Worm (Caenorhabditis elegans) whole organism, L2 larva: ENCODE results near the gene C01G10.9.

Source experiments
- ceh-82 ChIP-seq: fragments of 150-350 bp; optimal IDR thresholded peaks from 2 replicates; lab custom pipeline; 2014; ENCODE audit warnings: missing biosample characterization, missing genetic modification characterization
- elt-3 ChIP-seq: sonication (generic microtip); optimal IDR thresholded peaks from 2 replicates; lab custom pipeline; 2017; ENCODE audit warnings: missing biosample characterization, missing genetic modification characterization
- snpc-4 ChIP-seq: fragments of 150-350 bp; optimal IDR thresholded peaks from 2 replicates; lab custom pipeline; 2014; ENCODE audit warnings: missing biosample characterization, missing genetic modification characterization
- unc-39 ChIP-seq: fragments of 150-350 bp; optimal IDR thresholded peaks from 2 replicates; lab custom pipeline; 2014; ENCODE audit warnings: missing biosample characterization, missing genetic modification characterization
- unc-62 ChIP-seq: fragments of 150-350 bp; optimal IDR thresholded peaks from 2 replicates; lab custom pipeline; 2014; ENCODE audit warnings: missing biosample characterization, missing genetic modification reagents, missing genetic modification characterization
- ztf-11 ChIP-seq: sonication (generic microtip); optimal IDR thresholded peaks from 2 replicates; lab custom pipeline; 2017; ENCODE audit warnings: missing biosample characterization, missing genetic modification characterization
- ztf-4 ChIP-seq: fragments of 150-350 bp; optimal IDR thresholded peaks from 2 replicates; lab custom pipeline; 2014; ENCODE audit warnings: missing biosample characterization, missing genetic modification characterization

DNA sequence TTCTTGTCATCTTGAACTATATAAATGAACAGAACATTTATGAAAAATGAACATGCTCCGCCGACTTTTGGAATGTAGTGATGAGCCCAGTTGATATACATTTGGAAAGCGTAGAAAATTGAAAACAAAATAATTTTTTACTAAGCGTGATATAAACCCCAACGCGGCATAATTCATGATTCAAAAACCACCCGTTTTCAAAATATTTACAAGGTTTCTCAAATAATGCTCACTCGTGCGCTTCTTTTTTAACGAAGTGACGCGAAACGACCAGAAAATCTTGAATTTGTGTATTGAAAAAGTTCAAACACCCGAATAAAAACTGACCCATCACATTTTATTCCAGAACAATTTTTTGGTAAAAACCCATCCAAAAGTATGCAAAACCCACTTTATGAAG is 45.1 kb downstream of the C01G10.9 start, which contains the start of gene srj-27:
- TF ChIP-seq snpc-4 (tag; lab: Kevin White, UChicago) (no peak), ztf-11 (tag; lab: Kevin White, UChicago) (no peak), ztf-4 (tag; lab: Kevin White, UChicago) (no peak), ceh-82 (tag; lab: Kevin White, UChicago) (no peak), elt-3 (tag; lab: Kevin White, UChicago) (no peak), unc-39 (tag; lab: Kevin White, UChicago) (no peak), unc-62 (GFP tag; lab: Kevin White, UChicago) (no peak)
